Fruit fly (Drosophila melanogaster): Measurements from ENCODE around the gene Arr2.

DNA sequence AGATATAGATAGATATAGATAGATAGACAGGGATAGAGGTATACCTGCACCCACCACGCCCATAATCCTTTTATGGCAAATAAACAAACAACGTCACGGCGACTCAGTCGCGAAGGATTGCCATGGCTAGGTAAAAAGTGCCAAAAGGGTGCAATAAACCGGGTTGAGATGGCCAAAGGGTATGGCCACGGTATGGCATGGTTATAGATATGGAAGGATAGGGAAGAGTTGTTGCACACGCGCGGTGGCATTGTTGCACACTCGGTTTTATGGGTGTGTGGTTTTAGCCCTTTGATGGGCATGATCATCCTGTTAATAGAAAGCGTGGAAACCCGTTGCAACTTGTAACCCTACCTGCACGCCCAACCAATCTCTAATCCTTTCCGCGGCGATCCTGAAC is 22.2 kb upstream of the Arr2 start:
- TF ChIP-seq Sin3A (optimal IDR thresholded peaks at IDR 0.05) (no peak), CG4424 (GFP tag; optimal IDR thresholded peaks at IDR 0.05) (no peak), Ets65A (GFP tag) (no peak), bsh (GFP tag; optimal IDR thresholded peaks at IDR 0.05) (no peak), scrt (GFP tag; optimal IDR thresholded peaks at IDR 0.05) (no peak), klu (GFP tag; IDR thresholded peaks at IDR 0.05) (no peak), GATAe (GFP tag; conservative IDR thresholded peaks at IDR 0.05) (no peak), sqz (GFP tag; optimal IDR thresholded peaks at IDR 0.05) (no peak), zen2 (GFP tag; IDR thresholded peaks at IDR 0.05; ENCODE audit: partially characterized antibody) (no peak), CG32532 (GFP tag; IDR thresholded peaks at IDR 0.05) (no peak)

All from whole organism, embryonic.